Worm (Caenorhabditis elegans) whole organism, L4 larva: ENCODE results near the gene noca-1.
A peak's percentile ranks its signal among the peaks of the same experiment; 100 is the strongest.
"Not testable (repeated sequence)": the region's sequence is repeated elsewhere in the genome, so short reads cannot be mapped to it uniquely, and the experiment has no call there.

Experiments used
- F10B5.3 ChIP-seq: sonication (generic microtip); optimal IDR thresholded peaks from 2 replicates; lab custom pipeline; 2016; ENCODE audit warnings: mild to moderate bottlenecking, missing genetic modification characterization, missing compliant biosample characterization
- R02D3.7 ChIP-seq: fragments of 150-350 bp; sonication (generic microtip); optimal IDR thresholded peaks from 3 replicates; lab custom pipeline; 2014; ENCODE audit warnings: missing biosample characterization, missing genetic modification characterization
- T26A8.4 ChIP-seq: fragments of 200-800 bp; sonication (Bioruptor generic); IDR thresholded peaks from 2 replicates; pipeline ENCODE4 v1.3.6; 2022; ENCODE audit warnings: missing genetic modification characterization, missing compliant biosample characterization
- Y105C5A.15 ChIP-seq: fragments of 200-800 bp; sonication (Bioruptor generic); IDR thresholded peaks from 2 replicates; pipeline ENCODE4 v1.3.6; 2022; ENCODE audit warnings: missing genetic modification characterization, missing compliant biosample characterization
- Y5F2A.4 ChIP-seq: fragments of 200-800 bp; sonication (Bioruptor generic); optimal IDR thresholded peaks from 2 replicates; lab custom pipeline; 2018; ENCODE audit warnings: mild to moderate bottlenecking, missing genetic modification characterization, missing compliant biosample characterization
- ZK546.5 ChIP-seq, 2 experiments: sonication (generic microtip); optimal IDR thresholded peaks; 2 replicates each; lab custom pipeline; 2017; ENCODE audit warnings: missing biosample characterization in 2 of 2, missing genetic modification characterization in 2 of 2
- aly-2 ChIP-seq: sonication (generic microtip); optimal IDR thresholded peaks from 2 replicates; lab custom pipeline; 2018; ENCODE audit warnings: missing biosample characterization, missing genetic modification characterization
- ama-1 ChIP-seq: fragments of 150-350 bp; optimal IDR thresholded peaks from 2 replicates; lab custom pipeline; 2014; ENCODE audit warnings: inconsistent platforms, mixed read lengths
- arid-1 ChIP-seq: fragments of 200-800 bp; sonication (Bioruptor generic); conservative IDR thresholded peaks from 2 replicates; pipeline ENCODE4 v1.3.6; 2022; ENCODE audit warnings: missing genetic modification reagents, missing genetic modification characterization, missing compliant biosample characterization
- ceh-32 ChIP-seq: sonication (generic microtip); optimal IDR thresholded peaks from 2 replicates; lab custom pipeline; 2016; ENCODE audit warnings: mild to moderate bottlenecking, missing genetic modification characterization, missing compliant biosample characterization; ENCODE audit not compliant: poor library complexity
- ceh-44 ChIP-seq: fragments of 200-800 bp; sonication (Bioruptor generic); IDR thresholded peaks from 2 replicates; pipeline ENCODE4 v1.3.6; 2022; ENCODE audit warnings: missing genetic modification reagents, missing genetic modification characterization, missing compliant biosample characterization
- ceh-62 ChIP-seq: sonication (generic microtip); optimal IDR thresholded peaks from 2 replicates; lab custom pipeline; 2017; ENCODE audit warnings: missing biosample characterization, missing genetic modification characterization
- ces-1 ChIP-seq: fragments of 150-350 bp; sonication (generic microtip); optimal IDR thresholded peaks from 4 replicates; lab custom pipeline; 2014; ENCODE audit warnings: missing biosample characterization, missing genetic modification reagents, missing genetic modification characterization
- ctbp-1 ChIP-seq: fragments of 200-800 bp; sonication (Bioruptor generic); IDR thresholded peaks from 2 replicates; pipeline ENCODE4 v1.3.6; 2022; ENCODE audit warnings: missing genetic modification reagents, missing genetic modification characterization, missing compliant biosample characterization
- dmd-9 ChIP-seq: fragments of 200-800 bp; sonication (Bioruptor generic); IDR thresholded peaks from 2 replicates; pipeline ENCODE4 v1.3.6; 2022; ENCODE audit warnings: missing genetic modification reagents, missing genetic modification characterization, missing compliant biosample characterization
- dpl-1 ChIP-seq: fragments of 150-350 bp; optimal IDR thresholded peaks from 2 replicates; lab custom pipeline; 2014; ENCODE audit warnings: missing biosample characterization, missing genetic modification reagents, missing genetic modification characterization
- egl-27 ChIP-seq: sonication (generic microtip); optimal IDR thresholded peaks from 3 replicates; lab custom pipeline; 2017; ENCODE audit warnings: missing biosample characterization, missing genetic modification reagents, missing genetic modification characterization
- egl-43 ChIP-seq: fragments of 200-800 bp; sonication (Bioruptor generic); IDR thresholded peaks from 2 replicates; pipeline ENCODE4 v1.3.6; 2022; ENCODE audit warnings: missing genetic modification reagents, missing genetic modification characterization, missing compliant biosample characterization
- gei-8 ChIP-seq: fragments of 200-800 bp; sonication (Bioruptor generic); optimal IDR thresholded peaks from 2 replicates; lab custom pipeline; 2018; ENCODE audit warnings: mild to moderate bottlenecking, missing genetic modification characterization, missing compliant biosample characterization
- hmg-1.1 ChIP-seq: fragments of 200-800 bp; sonication (Bioruptor generic); IDR thresholded peaks from 2 replicates; pipeline ENCODE4 v1.3.6; 2022; ENCODE audit warnings: missing genetic modification reagents, missing genetic modification characterization, missing compliant biosample characterization
- lin-29 ChIP-seq: fragments of 200-800 bp; sonication (Bioruptor generic); IDR thresholded peaks from 2 replicates; pipeline ENCODE4 v1.3.6; 2022; ENCODE audit warnings: missing genetic modification reagents, missing genetic modification characterization, missing compliant biosample characterization
- lsy-2 ChIP-seq, 2 experiments: fragments of 150-350 bp in 1 of 2; sonication (generic microtip) in 1 of 2; optimal IDR thresholded peaks; 2 replicates each; lab custom pipeline; 2014 to 2017; ENCODE audit warnings: missing biosample characterization in 2 of 2, missing genetic modification characterization in 2 of 2
- mes-2 ChIP-seq: sonication (generic microtip); optimal IDR thresholded peaks from 2 replicates; lab custom pipeline; 2016; ENCODE audit warnings: missing genotype, mild to moderate bottlenecking, missing genetic modification characterization, missing compliant biosample characterization; ENCODE audit not compliant: poor library complexity, severe bottlenecking
- mxl-2 ChIP-seq: fragments of 200-800 bp; sonication (Bioruptor generic); conservative IDR thresholded peaks from 2 replicates; pipeline ENCODE4 v1.3.6; 2022; ENCODE audit warnings: missing genetic modification reagents, missing genetic modification characterization, missing compliant biosample characterization
- nhr-102 ChIP-seq: sonication (generic microtip); optimal IDR thresholded peaks from 2 replicates; lab custom pipeline; 2016; ENCODE audit warnings: mild to moderate bottlenecking, missing genetic modification characterization, moderate library complexity, missing compliant biosample characterization
- nhr-25 ChIP-seq: sonication (generic microtip); optimal IDR thresholded peaks from 2 replicates; lab custom pipeline; 2017; ENCODE audit warnings: missing genetic modification characterization, mild to moderate bottlenecking, missing compliant biosample characterization, antibody characterized with exemption, moderate library complexity, borderline replicate concordance; ENCODE audit not compliant: insufficient read depth
- pqm-1 ChIP-seq: sonication (generic microtip); optimal IDR thresholded peaks from 2 replicates; lab custom pipeline; 2017; ENCODE audit warnings: missing biosample characterization, missing genetic modification characterization
- saeg-2 ChIP-seq: fragments of 200-800 bp; sonication (Bioruptor generic); IDR thresholded peaks from 2 replicates; pipeline ENCODE4 v1.3.6; 2022; ENCODE audit warnings: missing genetic modification reagents, missing genetic modification characterization, missing compliant biosample characterization
- sdz-12 ChIP-seq: fragments of 200-800 bp; sonication (Bioruptor generic); optimal IDR thresholded peaks from 2 replicates; lab custom pipeline; 2018; ENCODE audit warnings: mild to moderate bottlenecking, missing genetic modification characterization, missing compliant biosample characterization
- set-16 ChIP-seq: fragments of 200-800 bp; sonication (Bioruptor generic); IDR thresholded peaks from 2 replicates; pipeline ENCODE4 v1.3.6; 2022; ENCODE audit warnings: missing genetic modification reagents, missing genetic modification characterization, missing compliant biosample characterization
- skn-1 ChIP-seq: fragments of 150-350 bp; optimal IDR thresholded peaks from 2 replicates; lab custom pipeline; 2014; ENCODE audit warnings: missing biosample characterization, missing genetic modification characterization
- snpc-1.2 ChIP-seq: fragments of 200-800 bp; sonication (Bioruptor generic); IDR thresholded peaks from 2 replicates; pipeline ENCODE4 v1.3.6; 2022; ENCODE audit warnings: missing genetic modification reagents, missing genetic modification characterization, missing compliant biosample characterization
- spr-1 ChIP-seq: sonication (generic microtip); optimal IDR thresholded peaks from 2 replicates; lab custom pipeline; 2016; ENCODE audit warnings: mild to moderate bottlenecking, missing genetic modification characterization, missing compliant biosample characterization
- spr-3 ChIP-seq: fragments of 200-800 bp; sonication (Bioruptor generic); optimal IDR thresholded peaks from 2 replicates; lab custom pipeline; 2018; ENCODE audit warnings: mild to moderate bottlenecking, missing genetic modification characterization, missing compliant biosample characterization
- tag-97 ChIP-seq: fragments of 200-800 bp; sonication (Bioruptor generic); IDR thresholded peaks from 2 replicates; pipeline ENCODE4 v1.3.6; 2022; ENCODE audit warnings: missing genetic modification characterization, missing compliant biosample characterization
- unc-130 ChIP-seq: sonication (generic microtip); optimal IDR thresholded peaks from 2 replicates; lab custom pipeline; 2016; ENCODE audit warnings: missing genetic modification reagents, missing genetic modification characterization, missing compliant biosample characterization
- unc-39 ChIP-seq: sonication (generic microtip); optimal IDR thresholded peaks from 2 replicates; lab custom pipeline; 2017; ENCODE audit warnings: missing biosample characterization, missing genetic modification characterization
- unc-62 ChIP-seq, 3 experiments: fragments of 150-350 bp in 1 of 3; sonication (generic microtip); optimal IDR thresholded peaks in 2 of 3; peaks in 1 of 3; 1 replicate in 1 of 3; 2 replicates in 2 of 3; lab custom pipeline; 2014 to 2017; ENCODE audit warnings: missing biosample characterization in 3 of 3, missing genetic modification characterization in 3 of 3, missing genetic modification reagents in 3 of 3, missing genotype in 1 of 3
- vab-7 ChIP-seq: fragments of 200-800 bp; sonication (Bioruptor generic); IDR thresholded peaks from 2 replicates; pipeline ENCODE4 v1.3.6; 2022; ENCODE audit warnings: missing genetic modification reagents, missing genetic modification characterization, missing compliant biosample characterization
- zag-1 ChIP-seq: fragments of 150-350 bp; optimal IDR thresholded peaks from 2 replicates; lab custom pipeline; 2014; ENCODE audit warnings: missing biosample characterization, missing genetic modification characterization
- zfp-3 ChIP-seq: fragments of 200-800 bp; sonication (Bioruptor generic); conservative IDR thresholded peaks from 2 replicates; pipeline ENCODE4 v1.3.6; 2022; ENCODE audit warnings: missing genetic modification reagents, missing genetic modification characterization, missing compliant biosample characterization
- ztf-11 ChIP-seq: fragments of 150-350 bp; optimal IDR thresholded peaks from 2 replicates; lab custom pipeline; 2014; ENCODE audit warnings: missing biosample characterization, missing genetic modification characterization
- ztf-7 ChIP-seq: fragments of 150-350 bp; optimal IDR thresholded peaks from 2 replicates; lab custom pipeline; 2014; ENCODE audit warnings: missing biosample characterization, missing genetic modification characterization

Gene noca-1

DNA sequence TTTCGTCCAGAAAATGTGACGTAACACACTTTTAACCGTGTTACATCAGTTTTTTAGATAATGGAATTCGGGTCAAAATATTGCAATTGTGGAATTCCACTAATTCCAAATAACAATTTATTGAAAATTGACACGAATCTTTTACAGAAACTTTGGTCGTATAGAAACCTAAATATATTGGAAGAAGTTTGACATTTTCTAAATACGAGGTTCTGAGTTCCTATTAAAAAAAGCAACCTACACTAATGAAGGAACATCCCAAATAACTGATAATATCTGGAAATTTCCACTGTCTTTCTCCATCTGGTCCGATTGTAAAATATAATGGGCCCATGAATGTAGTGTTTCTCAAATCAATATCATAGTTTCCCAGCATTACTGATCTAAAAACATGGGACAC, 31.5 kb upstream of the noca-1 start:
- no peak for TF ChIP-seq dpl-1 (GFP tag; lab: Kevin White, UChicago)
- peak in 1 of 2 experiments; percentile 93 for TF ChIP-seq unc-62 (GFP tag; optimal IDR thresholded peaks at IDR 0.05 in 1 of 2; lab: Kevin White, UChicago)
- TF ChIP-seq unc-62 (tag; optimal IDR thresholded peaks at IDR 0.05; lab: Kevin White, UChicago), result no peak

DNA sequence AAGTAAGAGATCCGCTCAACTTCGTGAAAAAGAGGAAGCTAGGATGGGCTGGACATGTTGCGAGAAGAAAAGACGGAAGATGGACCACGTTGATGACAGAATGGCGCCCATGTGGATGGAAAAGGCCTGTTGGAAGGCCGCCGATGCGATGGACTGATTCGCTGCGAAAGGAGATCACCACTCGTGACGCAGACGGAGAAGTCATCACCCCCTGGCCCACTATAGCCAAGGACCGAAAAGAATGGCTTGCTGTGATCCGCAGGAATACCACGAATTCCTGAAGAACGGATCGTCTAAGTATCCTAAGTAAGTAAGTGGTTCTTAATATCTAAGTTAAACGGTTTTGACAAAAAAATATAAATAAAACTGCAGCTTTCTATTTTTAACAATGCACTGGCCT, 26.8 kb upstream of the noca-1 start:
- TF ChIP-seq unc-62 (GFP tag; optimal IDR thresholded peaks at IDR 0.05 in 1 of 2; lab: Kevin White, UChicago), result peak in 1 of 2 experiments; percentile 23
- TF ChIP-seq unc-62 (tag; optimal IDR thresholded peaks at IDR 0.05; lab: Kevin White, UChicago), result not testable (repeated sequence)
- peak; percentile 51; the same call in 1 of the 2 replicates for TF ChIP-seq egl-43
- TF ChIP-seq arid-1 (GFP tag; lab: Robert Waterston, UW), result 0 out of 2 replicates have a peak, but pooled peaks have one; percentile 5
- TF ChIP-seq set-16 (GFP tag; lab: Robert Waterston, UW), result peak; percentile 59
- TF ChIP-seq snpc-1.2 (GFP tag; lab: Robert Waterston, UW), result peak; percentile 32; the same call in 1 of the 2 replicates
- 0 out of 2 replicates have a peak, but pooled peaks have one; percentile 53 for TF ChIP-seq ctbp-1
- TF ChIP-seq T26A8.4 (GFP tag; lab: Robert Waterston, UW), result peak; percentile 64
- 0 out of 2 replicates have a peak, but pooled peaks have one; percentile 32 for TF ChIP-seq saeg-2 (GFP tag; lab: Robert Waterston, UW)

DNA sequence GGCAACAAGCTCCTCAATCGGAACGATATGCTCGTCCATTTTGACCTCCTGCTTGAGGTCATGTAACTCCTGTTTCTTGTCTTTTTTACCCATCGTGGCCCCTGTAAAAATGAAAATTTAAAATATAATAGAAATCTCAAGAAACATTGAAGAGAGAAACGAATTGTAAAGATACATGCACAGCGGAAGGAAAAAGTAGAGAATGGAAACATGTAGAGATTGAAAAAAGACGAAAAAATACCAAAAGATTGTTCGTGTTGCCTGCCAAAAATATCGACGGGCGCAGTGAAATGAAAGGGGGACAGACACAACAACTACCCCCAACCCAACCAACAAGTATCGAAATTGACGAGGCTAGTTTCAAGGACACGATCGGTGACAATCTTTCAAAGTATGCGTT, 22.8 kb upstream of the noca-1 start, which contains the start of gene eat-6:
Gene eat-6 (minus strand): TSS at position 101 of the 400 bp plus-strand sequence.
- TF ChIP-seq nhr-25 (tag; lab: Kevin White, UChicago) (peak; percentile 17), ceh-32 (tag; lab: Kevin White, UChicago) (no peak)

DNA sequence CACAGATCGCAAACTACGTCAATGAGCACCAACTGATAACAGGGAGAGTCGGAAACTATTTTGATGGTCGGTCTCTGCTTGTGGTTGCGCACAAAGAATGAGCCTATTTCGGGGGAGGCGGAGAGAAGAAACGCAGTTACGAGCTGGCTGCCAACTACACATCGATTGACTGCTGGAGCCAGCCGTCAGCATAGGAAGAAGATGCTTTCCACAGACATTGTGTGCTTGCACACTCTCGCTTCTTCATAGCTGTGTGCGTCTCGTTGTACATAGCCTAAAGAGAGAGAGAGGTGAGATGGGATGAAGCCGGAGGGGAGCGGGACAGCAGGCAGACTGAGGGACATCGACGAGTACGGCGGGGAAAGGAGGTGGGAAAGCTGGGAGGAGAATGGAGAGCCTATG, 22.3 kb upstream of the noca-1 start:
- no peak for TF ChIP-seq ceh-62 (tag; lab: Kevin White, UChicago)
- no peak for TF ChIP-seq tag-97 (GFP tag; lab: Robert Waterston, UW)
- no peak for TF ChIP-seq ZK546.5 (tag; optimal IDR thresholded peaks at IDR 0.05; lab: Kevin White, UChicago)
- TF ChIP-seq skn-1, result no peak
- no peak for TF ChIP-seq ces-1 (GFP tag; lab: Kevin White, UChicago)
- no peak for TF ChIP-seq ama-1
- no peak for TF ChIP-seq Y5F2A.4 (GFP tag; lab: Kevin White, UChicago)
- no peak for TF ChIP-seq spr-3 (GFP tag; lab: Kevin White, UChicago)
- no peak for TF ChIP-seq zag-1 (tag; lab: Kevin White, UChicago)
- TF ChIP-seq F10B5.3, result no peak
- TF ChIP-seq R02D3.7 (tag; lab: Kevin White, UChicago), result no peak
- no peak for TF ChIP-seq spr-1
- no peak for TF ChIP-seq sdz-12
- TF ChIP-seq aly-2 (tag; lab: Kevin White, UChicago), result no peak
- TF ChIP-seq saeg-2 (GFP tag; lab: Robert Waterston, UW), result no peak
- TF ChIP-seq unc-130 (GFP tag; lab: Kevin White, UChicago), result no peak
- no peak for TF ChIP-seq unc-39 (tag; lab: Kevin White, UChicago)
- TF ChIP-seq mxl-2 (GFP tag; lab: Robert Waterston, UW), result 0 out of 2 replicates have a peak, but pooled peaks have one; percentile 16
- no peak for TF ChIP-seq zfp-3
- TF ChIP-seq egl-27 (tag; lab: Kevin White, UChicago), result no peak
- peak; percentile 52 for TF ChIP-seq mes-2 (tag; lab: Kevin White, UChicago)
- TF ChIP-seq lsy-2 (tag; optimal IDR thresholded peaks at IDR 0.05; lab: Kevin White, UChicago), result peak; percentile 20 to 42
- TF ChIP-seq dmd-9 (GFP tag; lab: Robert Waterston, UW), result no peak
- no peak for TF ChIP-seq ztf-11 (tag; lab: Kevin White, UChicago)
- TF ChIP-seq vab-7 (GFP tag; lab: Robert Waterston, UW), result no peak
- TF ChIP-seq nhr-102 (tag; lab: Kevin White, UChicago), result peak; percentile 7
- TF ChIP-seq hmg-1.1 (GFP tag; lab: Robert Waterston, UW), result peak; percentile 86
- TF ChIP-seq lin-29 (GFP tag; lab: Robert Waterston, UW), result no peak
- TF ChIP-seq gei-8, result peak; percentile 62
- TF ChIP-seq nhr-25 (tag; lab: Kevin White, UChicago), result no peak
- peak in 1 of 2 experiments; percentile 49 for TF ChIP-seq unc-62 (GFP tag; optimal IDR thresholded peaks at IDR 0.05 in 1 of 2; lab: Kevin White, UChicago)
- TF ChIP-seq unc-62 (tag; optimal IDR thresholded peaks at IDR 0.05; lab: Kevin White, UChicago), result no peak
- peak; percentile 52 for TF ChIP-seq pqm-1 (tag; lab: Kevin White, UChicago)
- no peak for TF ChIP-seq Y105C5A.15 (GFP tag; lab: Robert Waterston, UW)
- no peak for TF ChIP-seq ztf-7 (tag; lab: Kevin White, UChicago)
- no peak for TF ChIP-seq ceh-32 (tag; lab: Kevin White, UChicago)
- no peak for TF ChIP-seq ceh-44 (GFP tag; lab: Robert Waterston, UW)
